Worm (Caenorhabditis elegans) whole organism, L4 larva: ENCODE results near the gene hmp-1.

ENCODE experiments used
- D1046.2 ChIP-seq: fragments of 200-800 bp; sonication (Bioruptor generic); IDR thresholded peaks from 2 replicates; pipeline ENCODE4 v1.3.6; 2022; ENCODE audit warnings: missing genetic modification characterization, missing compliant biosample characterization
- R02D3.7 ChIP-seq: fragments of 150-350 bp; sonication (generic microtip); optimal IDR thresholded peaks from 3 replicates; lab custom pipeline; 2014; ENCODE audit warnings: missing biosample characterization, missing genetic modification characterization
- Y105C5A.15 ChIP-seq: fragments of 200-800 bp; sonication (Bioruptor generic); IDR thresholded peaks from 2 replicates; pipeline ENCODE4 v1.3.6; 2022; ENCODE audit warnings: missing genetic modification characterization, missing compliant biosample characterization
- aha-1 ChIP-seq: fragments of 150-350 bp; peaks from one replicate; lab custom pipeline; 2014; ENCODE audit warnings: missing biosample characterization, missing genetic modification characterization
- ceh-20 ChIP-seq: fragments of 200-800 bp; sonication (Bioruptor generic); IDR thresholded peaks from 2 replicates; pipeline ENCODE4 v1.3.6; 2022; ENCODE audit warnings: missing genetic modification reagents, missing genetic modification characterization, missing compliant biosample characterization
- ceh-28 ChIP-seq: fragments of 150-350 bp; optimal IDR thresholded peaks from 2 replicates; lab custom pipeline; 2014; ENCODE audit warnings: missing biosample characterization, missing genetic modification reagents, missing genetic modification characterization
- ceh-32 ChIP-seq: sonication (generic microtip); optimal IDR thresholded peaks from 2 replicates; lab custom pipeline; 2016; ENCODE audit warnings: mild to moderate bottlenecking, missing genetic modification characterization, missing compliant biosample characterization; ENCODE audit not compliant: poor library complexity
- ces-1 ChIP-seq: fragments of 150-350 bp; sonication (generic microtip); optimal IDR thresholded peaks from 4 replicates; lab custom pipeline; 2014; ENCODE audit warnings: missing biosample characterization, missing genetic modification reagents, missing genetic modification characterization
- ctbp-1 ChIP-seq: fragments of 200-800 bp; sonication (Bioruptor generic); IDR thresholded peaks from 2 replicates; pipeline ENCODE4 v1.3.6; 2022; ENCODE audit warnings: missing genetic modification reagents, missing genetic modification characterization, missing compliant biosample characterization
- daf-12 ChIP-seq: fragments of 150-350 bp; optimal IDR thresholded peaks from 2 replicates; lab custom pipeline; 2014; ENCODE audit warnings: missing biosample characterization, missing genetic modification reagents, missing genetic modification characterization
- daf-16 ChIP-seq, 3 experiments: sonication (generic microtip); optimal IDR thresholded peaks; 2 replicates each; lab custom pipeline; 2016 to 2017; ENCODE audit warnings: missing genetic modification characterization in 3 of 3, missing genetic modification reagents in 3 of 3, mild to moderate bottlenecking in 2 of 3, missing compliant biosample characterization in 2 of 3, missing biosample characterization in 1 of 3, moderate library complexity in 1 of 3
- dmd-6 ChIP-seq: fragments of 200-800 bp; sonication (Bioruptor generic); IDR thresholded peaks from 2 replicates; pipeline ENCODE4 v1.3.6; 2022; ENCODE audit warnings: missing genetic modification reagents, missing genetic modification characterization, missing compliant biosample characterization
- dmd-9 ChIP-seq: fragments of 200-800 bp; sonication (Bioruptor generic); IDR thresholded peaks from 2 replicates; pipeline ENCODE4 v1.3.6; 2022; ENCODE audit warnings: missing genetic modification reagents, missing genetic modification characterization, missing compliant biosample characterization
- duxl-1 ChIP-seq: sonication (generic microtip); optimal IDR thresholded peaks from 2 replicates; lab custom pipeline; 2016; ENCODE audit warnings: mild to moderate bottlenecking, missing genetic modification characterization, moderate library complexity, missing compliant biosample characterization; ENCODE audit not compliant: poor library complexity
- dve-1 ChIP-seq: sonication (generic microtip); optimal IDR thresholded peaks from 2 replicates; lab custom pipeline; 2017; ENCODE audit warnings: antibody characterized with exemption, mild to moderate bottlenecking, missing genetic modification characterization, missing compliant biosample characterization; ENCODE audit not compliant: insufficient read depth
- hlh-11 ChIP-seq: fragments of 200-800 bp; sonication (Bioruptor generic); optimal IDR thresholded peaks from 2 replicates; lab custom pipeline; 2018; ENCODE audit warnings: mild to moderate bottlenecking, missing genetic modification characterization, missing compliant biosample characterization
- hlh-30 ChIP-seq: sonication (generic microtip); optimal IDR thresholded peaks from 2 replicates; lab custom pipeline; 2017; ENCODE audit warnings: antibody characterized with exemption, mild to moderate bottlenecking, missing genetic modification characterization, missing compliant biosample characterization; ENCODE audit not compliant: insufficient read depth
- lin-38 ChIP-seq: fragments of 200-800 bp; sonication (Bioruptor generic); IDR thresholded peaks from 2 replicates; pipeline ENCODE4 v1.3.6; 2022; ENCODE audit warnings: missing genetic modification reagents, missing genetic modification characterization, missing compliant biosample characterization
- madf-5 ChIP-seq, 2 experiments: fragments of 200-800 bp; sonication (Bioruptor generic); IDR thresholded peaks; 2 replicates each; pipeline ENCODE4 v1.3.6; 2022; ENCODE audit warnings: missing compliant biosample characterization in 2 of 2, missing genetic modification characterization in 2 of 2
- madf-9 ChIP-seq: fragments of 200-800 bp; sonication (Bioruptor generic); conservative IDR thresholded peaks from 2 replicates; pipeline ENCODE4 v1.3.6; 2022; ENCODE audit warnings: missing genetic modification reagents, missing genetic modification characterization, missing compliant biosample characterization
- mdt-29 ChIP-seq: fragments of 200-800 bp; sonication (Bioruptor generic); IDR thresholded peaks from 2 replicates; pipeline ENCODE4 v1.3.6; 2022; ENCODE audit warnings: missing genetic modification reagents, missing genetic modification characterization, missing compliant biosample characterization
- mes-2 ChIP-seq: sonication (generic microtip); optimal IDR thresholded peaks from 2 replicates; lab custom pipeline; 2016; ENCODE audit warnings: missing genotype, mild to moderate bottlenecking, missing genetic modification characterization, missing compliant biosample characterization; ENCODE audit not compliant: poor library complexity, severe bottlenecking
- nhr-25 ChIP-seq: sonication (generic microtip); optimal IDR thresholded peaks from 2 replicates; lab custom pipeline; 2017; ENCODE audit warnings: missing genetic modification characterization, mild to moderate bottlenecking, missing compliant biosample characterization, antibody characterized with exemption, moderate library complexity, borderline replicate concordance; ENCODE audit not compliant: insufficient read depth
- nhr-28 ChIP-seq: fragments of 150-350 bp; optimal IDR thresholded peaks from 2 replicates; lab custom pipeline; 2014; ENCODE audit warnings: missing biosample characterization, missing genetic modification characterization
- nhr-42 ChIP-seq: fragments of 200-800 bp; sonication (Bioruptor generic); IDR thresholded peaks from 2 replicates; pipeline ENCODE4 v1.3.6; 2022; ENCODE audit warnings: missing genetic modification characterization, missing compliant biosample characterization
- nhr-76 ChIP-seq: fragments of 150-350 bp; optimal IDR thresholded peaks from 2 replicates; lab custom pipeline; 2014; ENCODE audit warnings: missing biosample characterization, missing genetic modification characterization
- nhr-77 ChIP-seq: fragments of 150-350 bp; optimal IDR thresholded peaks from 2 replicates; lab custom pipeline; 2014; ENCODE audit warnings: missing biosample characterization, missing genetic modification characterization
- pha-4 ChIP-seq, 2 experiments: fragments of 150-350 bp in 1 of 2; fragments of 200-800 bp in 1 of 2; sonication (Bioruptor generic) in 1 of 2; IDR thresholded peaks in 1 of 2; optimal IDR thresholded peaks in 1 of 2; 2 replicates each; pipeline versions ENCODE4 v1.3.6 to Lab custom; 2014 to 2022; ENCODE audit warnings: missing genetic modification characterization in 2 of 2, missing genetic modification reagents in 2 of 2, missing biosample characterization in 1 of 2, missing compliant biosample characterization in 1 of 2
- pqm-1 ChIP-seq: sonication (generic microtip); optimal IDR thresholded peaks from 2 replicates; lab custom pipeline; 2017; ENCODE audit warnings: missing biosample characterization, missing genetic modification characterization
- snpc-1.2 ChIP-seq: fragments of 200-800 bp; sonication (Bioruptor generic); IDR thresholded peaks from 2 replicates; pipeline ENCODE4 v1.3.6; 2022; ENCODE audit warnings: missing genetic modification reagents, missing genetic modification characterization, missing compliant biosample characterization
- unc-130 ChIP-seq: sonication (generic microtip); optimal IDR thresholded peaks from 2 replicates; lab custom pipeline; 2016; ENCODE audit warnings: missing genetic modification reagents, missing genetic modification characterization, missing compliant biosample characterization
- unc-62 ChIP-seq, 3 experiments: fragments of 150-350 bp in 1 of 3; sonication (generic microtip); optimal IDR thresholded peaks in 2 of 3; peaks in 1 of 3; 1 replicate in 1 of 3; 2 replicates in 2 of 3; lab custom pipeline; 2014 to 2017; ENCODE audit warnings: missing biosample characterization in 3 of 3, missing genetic modification characterization in 3 of 3, missing genetic modification reagents in 3 of 3, missing genotype in 1 of 3
- vab-7 ChIP-seq: fragments of 200-800 bp; sonication (Bioruptor generic); IDR thresholded peaks from 2 replicates; pipeline ENCODE4 v1.3.6; 2022; ENCODE audit warnings: missing genetic modification reagents, missing genetic modification characterization, missing compliant biosample characterization
- zfp-3 ChIP-seq: fragments of 200-800 bp; sonication (Bioruptor generic); conservative IDR thresholded peaks from 2 replicates; pipeline ENCODE4 v1.3.6; 2022; ENCODE audit warnings: missing genetic modification reagents, missing genetic modification characterization, missing compliant biosample characterization

hmp-1 gene

ce11 chrV:11818064-11818463 lies 27.6 kb upstream of the hmp-1 start:
- TF ChIP-seq pha-4 (GFP tag; IDR thresholded peaks at IDR 0.05; lab: Robert Waterston, UW): 0 out of 2 replicates have a peak, but pooled peaks have one; percentile 35
- no peak for TF ChIP-seq pha-4 (tag; optimal IDR thresholded peaks at IDR 0.05; lab: Kevin White, UChicago)
- TF ChIP-seq Y105C5A.15 (GFP tag; lab: Robert Waterston, UW): 0 out of 2 replicates have a peak, but pooled peaks have one; percentile 32
- TF ChIP-seq nhr-76 (tag; lab: Kevin White, UChicago): no peak
- TF ChIP-seq daf-12: no peak
- TF ChIP-seq lin-38 (GFP tag; lab: Robert Waterston, UW): 0 out of 2 replicates have a peak, but pooled peaks have one; percentile 15
- TF ChIP-seq nhr-42 (GFP tag; lab: Robert Waterston, UW): peak; percentile 17; the same call in 1 of the 2 replicates
- TF ChIP-seq madf-9 (GFP tag; lab: Robert Waterston, UW): no peak
- peak; percentile 79; the same call in 1 of the 2 replicates for TF ChIP-seq zfp-3 (GFP tag; lab: Robert Waterston, UW)
- TF ChIP-seq D1046.2 (GFP tag; lab: Robert Waterston, UW): 0 out of 2 replicates have a peak, but pooled peaks have one; percentile 11
- TF ChIP-seq ceh-20: 0 out of 2 replicates have a peak, but pooled peaks have one; percentile 12

ce11 chrV:11818786-11819185 lies 26.9 kb upstream of the hmp-1 start:
- no peak for TF ChIP-seq Y105C5A.15 (GFP tag; lab: Robert Waterston, UW)
- no peak for TF ChIP-seq dmd-6
- no peak for TF ChIP-seq snpc-1.2 (GFP tag; lab: Robert Waterston, UW)
- no peak for TF ChIP-seq duxl-1
- peak in 1 of 2 experiments; percentile 44 for TF ChIP-seq unc-62 (GFP tag; optimal IDR thresholded peaks at IDR 0.05 in 1 of 2; lab: Kevin White, UChicago)
- TF ChIP-seq unc-62 (tag; optimal IDR thresholded peaks at IDR 0.05; lab: Kevin White, UChicago): no peak
- TF ChIP-seq hlh-30: no peak
- TF ChIP-seq hlh-11 (tag; lab: Kevin White, UChicago): no peak
- TF ChIP-seq aha-1 (tag; lab: Kevin White, UChicago): no peak
- TF ChIP-seq ceh-32: no peak

- TF ChIP-seq aha-1 (tag; lab: Kevin White, UChicago) (peak; percentile 76), madf-5 (GFP tag; IDR thresholded peaks at IDR 0.05; lab: Robert Waterston, UW) (no peak), ceh-28 (tag; lab: Kevin White, UChicago) (no peak), R02D3.7 (tag; lab: Kevin White, UChicago) (no peak), vab-7 (0 out of 2 replicates have a peak, but pooled peaks have one; percentile 2), daf-16 (GFP tag; optimal IDR thresholded peaks at IDR 0.05; lab: Kevin White, UChicago) (no peak), daf-16 (tag; optimal IDR thresholded peaks at IDR 0.05; lab: Kevin White, UChicago) (peak; percentile 4), unc-130 (GFP tag; lab: Kevin White, UChicago) (no peak), nhr-28 (tag; lab: Kevin White, UChicago) (no peak)
- TF ChIP-seq, all 104 proteins: peak for 3
Observed at ce11 chrV:11819451-11819850, 26.2 kb upstream of the hmp-1 start.

- TF ChIP-seq mes-2 (no peak), zfp-3 (GFP tag; lab: Robert Waterston, UW) (0 out of 2 replicates have a peak, but pooled peaks have one; percentile 31), dmd-6 (peak; percentile 57), mdt-29 (GFP tag; lab: Robert Waterston, UW) (peak; percentile 43; the same call in 1 of the 2 replicates), dmd-9 (GFP tag; lab: Robert Waterston, UW) (no peak), aha-1 (tag; lab: Kevin White, UChicago) (peak; percentile 96), daf-16 (GFP tag; optimal IDR thresholded peaks at IDR 0.05; lab: Kevin White, UChicago) (no peak), daf-16 (tag; optimal IDR thresholded peaks at IDR 0.05; lab: Kevin White, UChicago) (peak; percentile 23), nhr-28 (tag; lab: Kevin White, UChicago) (peak; percentile 68), ces-1 (GFP tag; lab: Kevin White, UChicago) (no peak), nhr-42 (GFP tag; lab: Robert Waterston, UW) (no peak), hlh-11 (tag; lab: Kevin White, UChicago) (peak; percentile 35), ctbp-1 (GFP tag; lab: Robert Waterston, UW) (no peak), nhr-25 (tag; lab: Kevin White, UChicago) (no peak), nhr-77 (tag; lab: Kevin White, UChicago) (peak; percentile 28), pqm-1 (peak; percentile 54), dve-1 (tag; lab: Kevin White, UChicago) (peak; percentile 32)
Observed at ce11 chrV:11820551-11820950, 25.1 kb upstream of the hmp-1 start.
